Fruit fly (Drosophila melanogaster) whole organism, larva: Measurements from ENCODE around the gene CG12224.
A peak's percentile ranks its signal among the peaks of the same experiment; 100 is the strongest.
"Not testable (repeated sequence)": the region's sequence is repeated elsewhere in the genome, so short reads cannot be mapped to it uniquely, and the experiment has no call there.

Source experiments
- noc ChIP-seq: fragments of 200-800 bp; sonication (Bioruptor generic); optimal IDR thresholded peaks from 3 replicates; lab custom pipeline; 2019; ENCODE audit warnings: missing biosample characterization, mild to moderate bottlenecking, missing genetic modification characterization, moderate library complexity

The CG12224 gene

dm6 chr3R:11979879-11980571 lies 1.8 kb downstream of the CG12224 start, which contains the start of gene CG18547:
TSS of gene CG18547 (minus strand) at chr3R:11980390.
- TF ChIP-seq noc (tag; lab: Kevin White, UChicago): no peak

dm6 chr3R:11978278-11978677 lies 3.6 kb downstream of the CG12224 start:
- no peak for TF ChIP-seq noc (tag; lab: Kevin White, UChicago)

dm6 chr3R:11977336-11977678 lies 4.6 kb downstream of the CG12224 start:
- no peak for TF ChIP-seq noc (tag; lab: Kevin White, UChicago)

dm6 chr3R:11976556-11977335 lies 5.1 kb downstream of the CG12224 start, which contains the start of gene CG10005:
TSS of gene CG10005 (minus strand) at chr3R:11977197.
- no peak for TF ChIP-seq noc (tag; lab: Kevin White, UChicago)

dm6 chr3R:11974631-11975030 lies 7.2 kb downstream of the CG12224 start, which contains the start of gene Tango9:
TSS of gene Tango9 (minus strand) at chr3R:11974910.
- TF ChIP-seq noc (tag; lab: Kevin White, UChicago): no peak

dm6 chr3R:11973826-11974225 lies 8.0 kb downstream of the CG12224 start:
- TF ChIP-seq noc (tag; lab: Kevin White, UChicago): no peak

dm6 chr3R:11971394-11971793 lies 10.5 kb downstream of the CG12224 start, which contains the start of gene GC2:
TSS of gene GC2 (plus strand) at chr3R:11971694.
- TF ChIP-seq noc (tag; lab: Kevin White, UChicago): no peak

dm6 chr3R:11969217-11969616 lies 12.6 kb downstream of the CG12224 start:
- peak; percentile 35 for TF ChIP-seq noc (tag; lab: Kevin White, UChicago)

- peak; percentile 15 for TF ChIP-seq noc (tag; lab: Kevin White, UChicago)
Observed at dm6 chr3R:11968030-11968753, 13.7 kb downstream of the CG12224 start.

- TF ChIP-seq noc (tag; lab: Kevin White, UChicago): no peak
Observed at dm6 chr3R:11967262-11968029, 14.4 kb downstream of the CG12224 start, which contains the start of the genes CG12213 and GC1. TSS of gene CG12213 (minus strand) at chr3R:11967691. TSS of gene GC1 (plus strand) at chr3R:11967708.

dm6 chr3R:11964000-11964399 lies 17.9 kb downstream of the CG12224 start:
- TF ChIP-seq noc (tag; lab: Kevin White, UChicago): no peak

dm6 chr3R:11962739-11963214 lies 19.1 kb downstream of the CG12224 start, which contains the start of the genes CG3281 and aurA:
TSS of gene CG3281 (minus strand) at chr3R:11962805.
TSS of gene aurA (plus strand) at chr3R:11963124.
- TF ChIP-seq noc (tag; lab: Kevin White, UChicago): peak; percentile 74

- TF ChIP-seq noc (tag; lab: Kevin White, UChicago): not testable (repeated sequence)
Observed at dm6 chr3R:11958235-11958634, 23.6 kb downstream of the CG12224 start, which contains the start of gene Hsp70Ab. TSS of gene Hsp70Ab (plus strand) at chr3R:11958535.

- TF ChIP-seq noc (tag; lab: Kevin White, UChicago): no peak
Observed at dm6 chr3R:11957388-11957787, 24.5 kb downstream of the CG12224 start.

dm6 chr3R:11956444-11956843 lies 25.4 kb downstream of the CG12224 start, which contains the start of gene Hsp70Aa:
TSS of gene Hsp70Aa (minus strand) at chr3R:11956544.
- not testable (repeated sequence) for TF ChIP-seq noc (tag; lab: Kevin White, UChicago)
